Worm (Caenorhabditis elegans): ENCODE data around the gene gln-2.

The gln-2 gene

DNA sequence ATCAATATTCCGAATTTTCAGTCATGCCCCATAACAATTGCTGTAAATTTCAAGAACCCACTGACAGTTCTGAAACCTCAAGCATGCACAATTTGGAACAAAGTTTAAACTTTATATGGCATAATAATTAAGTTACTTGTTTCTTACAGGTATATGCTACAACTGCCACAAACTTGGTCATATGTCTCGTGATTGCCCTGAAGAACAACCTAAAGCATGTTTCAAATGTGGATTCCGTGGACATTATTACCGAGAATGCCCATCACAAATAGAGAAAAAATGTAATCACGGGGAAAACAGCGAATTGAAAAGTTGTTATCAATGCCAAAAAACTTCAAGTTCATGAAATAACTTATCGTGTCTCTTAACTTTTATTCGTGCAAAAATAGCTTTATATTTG lies 31.6 kb downstream of the gln-2 start:
- TF ChIP-seq Y22D7AL.16 (tag; optimal IDR thresholded peaks at IDR 0.05) (no peak), che-1 (tag; optimal IDR thresholded peaks at IDR 0.05) (no peak), eyg-1 (tag; optimal IDR thresholded peaks at IDR 0.05) (no peak), ceh-2 (tag; optimal IDR thresholded peaks at IDR 0.05) (no peak), zip-5 (tag; optimal IDR thresholded peaks at IDR 0.05) (no peak), hlh-15 (tag; optimal IDR thresholded peaks at IDR 0.05) (no peak), ceh-24 (tag; optimal IDR thresholded peaks at IDR 0.05) (no peak), sox-2 (GFP tag; IDR thresholded peaks at IDR 0.05) (no peak), sdc-2 (tag; optimal IDR thresholded peaks at IDR 0.05) (no peak), ztf-16 (tag; optimal IDR thresholded peaks at IDR 0.05) (no peak), lim-6 (tag; optimal IDR thresholded peaks at IDR 0.05) (no peak), dmd-4 (tag; optimal IDR thresholded peaks at IDR 0.05; ENCODE audit: borderline replicate concordance) (no peak), C08G9.2 (tag; optimal IDR thresholded peaks at IDR 0.05) (no peak)

DNA sequence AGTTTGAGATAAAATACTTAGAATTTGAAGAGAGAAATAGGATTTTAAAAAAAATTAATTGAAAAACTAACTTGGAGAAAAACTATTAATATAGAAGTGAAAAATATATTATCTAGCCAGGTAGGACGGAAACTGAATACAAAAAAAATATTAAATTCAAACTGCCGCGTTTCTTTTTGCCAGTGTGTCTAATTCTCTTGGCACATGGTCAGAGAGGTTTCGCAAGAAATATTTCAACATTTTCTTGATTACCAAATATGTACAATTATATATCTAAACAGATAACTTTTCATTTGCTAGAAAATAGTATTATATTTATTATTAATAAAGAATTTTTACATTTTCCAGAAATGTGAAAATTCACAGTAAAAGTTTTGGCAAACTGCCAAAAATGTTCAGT lies 32.1 kb downstream of the gln-2 start:
- TF ChIP-seq nfya-1 (tag; optimal IDR thresholded peaks at IDR 0.05) (no peak), nhr-11 (tag; optimal IDR thresholded peaks at IDR 0.05) (no peak), ref-2 (tag; optimal IDR thresholded peaks at IDR 0.05) (no peak), ceh-2 (tag; optimal IDR thresholded peaks at IDR 0.05) (no peak), eyg-1 (tag; optimal IDR thresholded peaks at IDR 0.05) (no peak), F13H6.1 (tag; optimal IDR thresholded peaks at IDR 0.05) (no peak), ama-1 (optimal IDR thresholded peaks at IDR 0.05) (no peak), ceh-18 (tag; optimal IDR thresholded peaks at IDR 0.05) (no peak), syd-9 (tag; optimal IDR thresholded peaks at IDR 0.05) (no peak), ceh-24 (tag; optimal IDR thresholded peaks at IDR 0.05) (no peak), ceh-14 (tag; optimal IDR thresholded peaks at IDR 0.05) (no peak)

DNA sequence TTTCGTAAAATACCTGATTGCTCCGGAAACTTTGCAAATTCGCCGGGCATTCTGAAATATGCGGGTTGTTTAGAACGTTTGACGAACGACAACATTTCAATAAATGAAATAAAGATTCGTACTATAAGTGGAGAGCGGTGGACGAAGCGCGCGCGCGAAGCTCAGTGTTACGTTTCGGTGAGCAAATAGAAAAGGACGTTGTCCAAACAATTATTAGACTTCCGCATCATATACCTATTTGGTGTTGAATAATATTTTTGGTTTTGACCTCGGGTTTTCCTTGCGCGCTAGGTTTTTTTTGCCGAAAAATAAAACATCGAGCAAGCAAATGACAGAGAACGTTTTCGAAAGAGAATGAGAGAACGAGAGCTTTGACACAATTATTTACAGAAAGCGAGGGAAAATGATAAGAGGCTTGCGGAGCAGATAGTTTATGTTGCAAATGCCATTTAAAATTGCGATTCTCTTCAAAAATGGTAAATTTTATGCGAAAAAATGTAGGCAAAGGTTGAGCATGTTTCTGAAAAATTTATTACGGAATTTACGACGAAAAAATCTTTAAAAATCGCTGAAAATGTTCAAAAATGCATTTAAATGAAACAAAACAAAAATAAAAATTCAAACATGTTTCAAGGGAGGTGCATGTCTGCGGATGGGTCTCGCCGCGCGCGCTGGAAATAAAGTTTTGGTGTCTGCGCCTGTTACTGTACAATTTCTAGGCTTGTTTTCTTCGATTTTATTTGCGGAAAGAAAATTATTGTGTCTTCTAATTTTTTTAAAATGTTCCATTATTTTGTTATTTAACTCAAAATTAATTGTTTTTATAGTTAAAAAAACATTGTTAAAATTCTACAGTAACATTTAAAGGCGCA lies 33.8 kb downstream of the gln-2 start, which contains the start of the genes cyld-1 and F40F12.9:
TSS of gene cyld-1 (minus strand) at position 51 of the 872 bp plus-strand sequence.
TSS of gene F40F12.9 (plus strand) at position 721 of the 872 bp plus-strand sequence.
- TF ChIP-seq T23F11.4 (GFP tag; optimal IDR thresholded peaks at IDR 0.05) (no peak), C08G9.2 (tag; optimal IDR thresholded peaks at IDR 0.05) (no peak), hlh-6 (tag; optimal IDR thresholded peaks at IDR 0.05) (no peak), fax-1 (tag; optimal IDR thresholded peaks at IDR 0.05) (no peak), K02D7.2 (tag; optimal IDR thresholded peaks at IDR 0.05) (no peak), ref-2 (tag; optimal IDR thresholded peaks at IDR 0.05) (no peak), F13H6.1 (tag; optimal IDR thresholded peaks at IDR 0.05) (no peak), pat-9 (tag; optimal IDR thresholded peaks at IDR 0.05) (no peak), sdc-2 (tag; optimal IDR thresholded peaks at IDR 0.05) (no peak), ceh-34 (tag; optimal IDR thresholded peaks at IDR 0.05) (no peak), nhr-11 (tag; optimal IDR thresholded peaks at IDR 0.05) (no peak), eyg-1 (tag; optimal IDR thresholded peaks at IDR 0.05) (no peak), rnt-1 (tag; optimal IDR thresholded peaks at IDR 0.05) (no peak), ceh-45 (GFP tag; IDR thresholded peaks at IDR 0.05) (no peak)

DNA sequence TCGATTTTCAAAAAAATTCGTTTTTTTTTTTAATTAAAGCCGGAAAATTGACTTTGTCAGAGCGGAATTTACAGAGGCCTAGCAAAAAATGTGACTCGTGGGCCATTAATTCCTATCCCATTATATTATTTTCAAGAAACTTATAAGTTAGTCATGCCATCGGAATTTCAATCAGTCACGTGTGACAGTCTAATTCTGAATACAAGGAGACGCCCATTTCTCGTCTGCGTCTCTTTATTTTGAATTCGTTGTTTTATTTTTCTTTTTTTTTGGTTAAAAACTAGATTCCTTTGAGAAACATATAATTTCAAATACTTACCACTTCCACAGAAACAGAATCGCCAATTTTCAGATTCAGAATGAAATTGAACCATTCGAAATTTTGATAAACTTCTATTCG lies 35.9 kb downstream of the gln-2 start:
- TF ChIP-seq F13H6.1 (tag; optimal IDR thresholded peaks at IDR 0.05) (no peak), unc-86 (tag; optimal IDR thresholded peaks at IDR 0.05) (no peak), ceh-24 (tag; optimal IDR thresholded peaks at IDR 0.05) (no peak)

DNA sequence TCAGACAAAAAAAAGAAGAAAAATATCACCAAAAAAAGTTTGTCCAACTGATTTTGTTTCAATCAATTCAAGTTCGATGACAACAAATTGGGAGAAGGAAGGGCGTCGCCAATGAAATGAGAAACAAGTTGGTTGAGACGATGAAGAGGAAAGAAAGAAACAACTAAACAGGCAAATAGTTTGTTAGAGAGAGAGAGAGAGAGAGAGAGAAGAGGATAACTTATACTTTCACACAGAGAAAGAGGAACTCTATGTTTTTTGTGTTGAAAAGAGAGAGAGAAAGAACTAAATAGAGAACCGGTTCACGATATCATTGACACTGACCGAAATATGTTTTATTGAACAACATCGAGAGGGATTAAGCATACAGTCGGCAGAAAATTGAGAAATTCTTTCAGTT lies 37.0 kb downstream of the gln-2 start:
- TF ChIP-seq C38D4.7 (GFP tag; optimal IDR thresholded peaks at IDR 0.05) (no peak), unc-55 (GFP tag; optimal IDR thresholded peaks at IDR 0.05) (no peak), nfya-1 (tag; optimal IDR thresholded peaks at IDR 0.05) (no peak), unc-42 (tag; optimal IDR thresholded peaks at IDR 0.05) (no peak), tbx-2 (tag; optimal IDR thresholded peaks at IDR 0.05) (no peak), F13H6.1 (tag; optimal IDR thresholded peaks at IDR 0.05) (no peak), hlh-15 (tag; optimal IDR thresholded peaks at IDR 0.05) (no peak), eyg-1 (tag; optimal IDR thresholded peaks at IDR 0.05) (no peak), ceh-18 (tag; optimal IDR thresholded peaks at IDR 0.05) (no peak), C08G9.2 (tag; optimal IDR thresholded peaks at IDR 0.05) (no peak)
